Fruit fly (Drosophila melanogaster) whole organism, embryonic: Measurements from ENCODE around the gene CG12379.

Experiments used
- Bdp1 ChIP-seq: fragments of 200-800 bp; sonication (Bioruptor generic); optimal IDR thresholded peaks from 3 replicates; lab custom pipeline; 2016; ENCODE audit warnings: missing biosample characterization, missing genetic modification characterization
- CG10321 ChIP-seq: fragments of 200-800 bp; sonication (Bioruptor generic); IDR thresholded peaks from 2 replicates; pipeline ENCODE4 v1.3.6; 2022; ENCODE audit warnings: missing biosample characterization, missing genetic modification characterization
- CG10979 ChIP-seq: fragments of 200-800 bp; sonication (Bioruptor generic); optimal IDR thresholded peaks from 2 replicates; lab custom pipeline; 2018; ENCODE audit warnings: missing biosample characterization, mild to moderate bottlenecking, missing genetic modification characterization, moderate library complexity
- CG11456 ChIP-seq: fragments of 200-800 bp; sonication (Bioruptor generic); IDR thresholded peaks from 3 replicates; pipeline ENCODE4 v1.3.6; 2022; ENCODE audit warnings: missing biosample characterization, missing genetic modification characterization
- CG12104 ChIP-seq: fragments of 200-800 bp; sonication (Bioruptor generic); optimal IDR thresholded peaks from 3 replicates; lab custom pipeline; 2016; ENCODE audit warnings: missing biosample characterization, missing genetic modification characterization
- CG12659 ChIP-seq: fragments of 200-800 bp; sonication (Bioruptor generic); optimal IDR thresholded peaks from 3 replicates; lab custom pipeline; 2017; ENCODE audit warnings: mild to moderate bottlenecking, missing biosample characterization, missing genetic modification reagents, missing genetic modification characterization
- CG12769 ChIP-seq: fragments of 200-800 bp; sonication (Bioruptor generic); optimal IDR thresholded peaks from 2 replicates; lab custom pipeline; 2019; ENCODE audit warnings: missing biosample characterization, mild to moderate bottlenecking, missing genetic modification characterization, moderate library complexity
- CG17568 ChIP-seq: fragments of 200-800 bp; sonication (Bioruptor generic); optimal IDR thresholded peaks from 2 replicates; lab custom pipeline; 2018; ENCODE audit warnings: missing biosample characterization, mild to moderate bottlenecking, missing genetic modification characterization, moderate library complexity
- CG1792 ChIP-seq: fragments of 200-800 bp; sonication (Bioruptor generic); optimal IDR thresholded peaks from 2 replicates; lab custom pipeline; 2016; ENCODE audit warnings: missing biosample characterization, missing genetic modification characterization
- CG18764 ChIP-seq: fragments of 200-800 bp; sonication (Bioruptor generic); optimal IDR thresholded peaks from 3 replicates; lab custom pipeline; 2016; ENCODE audit warnings: missing biosample characterization, missing genetic modification characterization
- CG30431 ChIP-seq: fragments of 200-800 bp; sonication (Bioruptor generic); optimal IDR thresholded peaks from 2 replicates; lab custom pipeline; 2017; ENCODE audit warnings: missing biosample characterization, missing genetic modification characterization
- CG34224 ChIP-seq: fragments of 200-800 bp; sonication (Bioruptor generic); IDR thresholded peaks from 3 replicates; pipeline ENCODE4 v1.3.6; 2022; ENCODE audit warnings: missing biosample characterization, missing genetic modification characterization; ENCODE audit not compliant: partially characterized antibody
- CG6272 ChIP-seq: fragments of 200-800 bp; sonication (Bioruptor generic); IDR thresholded peaks from 2 replicates; pipeline ENCODE4 v1.3.6; 2022; ENCODE audit warnings: missing biosample characterization, missing genetic modification characterization
- CG7556 ChIP-seq: fragments of 200-800 bp; sonication (Bioruptor generic); optimal IDR thresholded peaks from 2 replicates; lab custom pipeline; 2017; ENCODE audit warnings: missing biosample characterization, mild to moderate bottlenecking, missing genetic modification characterization
- CG7928 ChIP-seq: fragments of 200-800 bp; sonication (Bioruptor generic); optimal IDR thresholded peaks from 2 replicates; lab custom pipeline; 2017; ENCODE audit warnings: missing biosample characterization, mild to moderate bottlenecking, missing genetic modification characterization
- CG8089 ChIP-seq: fragments of 200-800 bp; sonication (Bioruptor generic); optimal IDR thresholded peaks from 3 replicates; lab custom pipeline; 2016; ENCODE audit warnings: missing biosample characterization, missing genetic modification characterization
- CG8290 ChIP-seq, 3 experiments: fragments of 200-800 bp; sonication (Bioruptor generic); optimal IDR thresholded peaks; 2 replicates each; lab custom pipeline; 2016 to 2019; ENCODE audit warnings: missing biosample characterization in 3 of 3, missing genetic modification characterization in 3 of 3, mild to moderate bottlenecking in 2 of 3, moderate library complexity in 1 of 3
- CG9817 ChIP-seq: fragments of 200-800 bp; sonication (Bioruptor generic); optimal IDR thresholded peaks from 2 replicates; lab custom pipeline; 2018; ENCODE audit warnings: missing biosample characterization, mild to moderate bottlenecking, missing genetic modification characterization, moderate library complexity
- Camta ChIP-seq: fragments of 200-800 bp; sonication (Bioruptor generic); optimal IDR thresholded peaks from 2 replicates; lab custom pipeline; 2016; ENCODE audit warnings: missing biosample characterization, missing genetic modification characterization
- D ChIP-seq, 2 experiments: fragments of 200-800 bp in 1 of 2; fragments of >200 bp in 1 of 2; sonication (Bioruptor generic) in 1 of 2; optimal IDR thresholded peaks; 2 replicates in 1 of 2; 3 replicates in 1 of 2; lab custom pipeline; 2017; ENCODE audit warnings: mild to moderate bottlenecking in 1 of 2, missing biosample characterization in 1 of 2, missing genetic modification characterization in 1 of 2, missing genetic modification reagents in 1 of 2
- Dbx ChIP-seq: fragments of 200-800 bp; sonication (Bioruptor generic); IDR thresholded peaks from 3 replicates; pipeline ENCODE4 v1.3.6; 2022; ENCODE audit warnings: missing biosample characterization, missing genetic modification characterization
- Dip3 ChIP-seq: fragments of 200-800 bp; sonication (Bioruptor generic); optimal IDR thresholded peaks from 3 replicates; lab custom pipeline; 2016; ENCODE audit warnings: missing biosample characterization, missing genetic modification characterization
- H15 ChIP-seq: fragments of 200-800 bp; sonication (Bioruptor generic); IDR thresholded peaks from 3 replicates; pipeline ENCODE4 v1.3.6; 2022; ENCODE audit warnings: missing biosample characterization, missing genetic modification characterization
- HLH54F ChIP-seq: fragments of 200-800 bp; sonication (Bioruptor generic); optimal IDR thresholded peaks from 3 replicates; lab custom pipeline; 2016; ENCODE audit warnings: missing biosample characterization, missing genetic modification characterization
- Hey ChIP-seq: fragments of 200-800 bp; sonication (Bioruptor generic); optimal IDR thresholded peaks from 3 replicates; lab custom pipeline; 2018; ENCODE audit warnings: missing biosample characterization, mild to moderate bottlenecking, missing genetic modification characterization
- HmgZ ChIP-seq: fragments of 200-800 bp; sonication (Bioruptor generic); optimal IDR thresholded peaks from 2 replicates; lab custom pipeline; 2018; ENCODE audit warnings: missing biosample characterization, mild to moderate bottlenecking, missing genetic modification characterization
- Hr3 ChIP-seq: fragments of 200-800 bp; sonication (Bioruptor generic); optimal IDR thresholded peaks from 3 replicates; lab custom pipeline; 2016; ENCODE audit warnings: missing biosample characterization, missing genetic modification characterization
- Nf-YC ChIP-seq: fragments of 200-800 bp; optimal IDR thresholded peaks from 3 replicates; lab custom pipeline; 2019; ENCODE audit warnings: missing biosample characterization, mild to moderate bottlenecking, missing genetic modification characterization, moderate library complexity
- Optix ChIP-seq: fragments of 200-800 bp; sonication (Bioruptor generic); IDR thresholded peaks from 3 replicates; pipeline ENCODE4 v1.3.6; 2022; ENCODE audit warnings: missing biosample characterization, missing genetic modification characterization
- Ptx1 ChIP-seq: fragments of 200-800 bp; sonication (Bioruptor generic); IDR thresholded peaks from 2 replicates; pipeline ENCODE4 v1.3.6; 2022; ENCODE audit warnings: missing biosample characterization, missing genetic modification characterization
- Rx ChIP-seq: fragments of 200-800 bp; sonication (Bioruptor generic); IDR thresholded peaks from 2 replicates; pipeline ENCODE4 v1.3.6; 2022; ENCODE audit warnings: missing biosample characterization, missing genetic modification characterization
- Side ChIP-seq: fragments of 200-800 bp; sonication (Bioruptor generic); optimal IDR thresholded peaks from 2 replicates; lab custom pipeline; 2016; ENCODE audit warnings: missing biosample characterization, missing genetic modification characterization
- Trl ChIP-seq, 3 experiments: fragments of >200 bp in 2 of 3; fragments of 200-800 bp in 1 of 3; sonication (Bioruptor generic) in 1 of 3; optimal IDR thresholded peaks; 2 replicates in 1 of 3; 3 replicates in 2 of 3; lab custom pipeline; 2016 to 2017; ENCODE audit warnings: missing biosample characterization in 1 of 3, missing genetic modification characterization in 1 of 3
- ab ChIP-seq: fragments of 200-800 bp; sonication (Bioruptor generic); optimal IDR thresholded peaks from 2 replicates; lab custom pipeline; 2016; ENCODE audit warnings: missing biosample characterization, missing genetic modification characterization
- amos ChIP-seq: fragments of 200-800 bp; sonication (Bioruptor generic); IDR thresholded peaks from 2 replicates; pipeline ENCODE4 v1.3.6; 2022; ENCODE audit warnings: missing biosample characterization, missing genetic modification characterization; ENCODE audit not compliant: partially characterized antibody
- corto ChIP-seq: fragments of 200-800 bp; sonication (Bioruptor generic); optimal IDR thresholded peaks from 2 replicates; lab custom pipeline; 2016; ENCODE audit warnings: missing biosample characterization, mild to moderate bottlenecking, missing genetic modification characterization, moderate library complexity
- dimm ChIP-seq: fragments of 200-800 bp; sonication (Bioruptor generic); IDR thresholded peaks from 2 replicates; pipeline ENCODE4 v1.3.6; 2022; ENCODE audit warnings: missing biosample characterization, missing genetic modification characterization
- dm ChIP-seq: fragments of 200-800 bp; sonication (Bioruptor generic); optimal IDR thresholded peaks from 3 replicates; lab custom pipeline; 2016; ENCODE audit warnings: missing biosample characterization, missing genetic modification characterization
- gce ChIP-seq: fragments of 200-800 bp; sonication (Bioruptor generic); IDR thresholded peaks from 3 replicates; pipeline ENCODE4 v1.3.6; 2022; ENCODE audit warnings: missing biosample characterization, missing genetic modification characterization
- h ChIP-seq: fragments of >200 bp; optimal IDR thresholded peaks from 2 replicates; lab custom pipeline; 2017
- hkb ChIP-seq, 2 experiments: fragments of 200-800 bp in 1 of 2; fragments of >200 bp in 1 of 2; sonication (Bioruptor generic) in 1 of 2; IDR thresholded peaks in 1 of 2; optimal IDR thresholded peaks in 1 of 2; 2 replicates each; pipeline versions ENCODE4 v1.3.6 to Lab custom; 2017 to 2022; ENCODE audit warnings: missing biosample characterization in 1 of 2, missing genetic modification characterization in 1 of 2
- jing ChIP-seq: fragments of 200-800 bp; sonication (Bioruptor generic); optimal IDR thresholded peaks from 2 replicates; lab custom pipeline; 2018; ENCODE audit warnings: missing biosample characterization, mild to moderate bottlenecking, missing genetic modification characterization
- knrl ChIP-seq: fragments of 200-800 bp; sonication (Bioruptor generic); IDR thresholded peaks from 3 replicates; pipeline ENCODE4 v1.3.6; 2022; ENCODE audit warnings: missing biosample characterization, missing genetic modification characterization; ENCODE audit not compliant: partially characterized antibody
- otp ChIP-seq: fragments of 200-800 bp; sonication (Bioruptor generic); IDR thresholded peaks from 3 replicates; pipeline ENCODE4, ENCODE4 v1.3.6; 2022; ENCODE audit warnings: missing biosample characterization, missing genetic modification characterization
- pb ChIP-seq: fragments of 200-800 bp; sonication (Bioruptor generic); optimal IDR thresholded peaks from 3 replicates; lab custom pipeline; 2016; ENCODE audit warnings: missing biosample characterization, missing genetic modification characterization
- pzg ChIP-seq: fragments of 200-800 bp; sonication (Bioruptor generic); optimal IDR thresholded peaks from 3 replicates; lab custom pipeline; 2018; ENCODE audit warnings: missing biosample characterization, mild to moderate bottlenecking, missing genetic modification characterization, moderate library complexity
- schlank ChIP-seq: fragments of 200-800 bp; sonication (Bioruptor generic); optimal IDR thresholded peaks from 2 replicates; lab custom pipeline; 2018; ENCODE audit warnings: missing biosample characterization, mild to moderate bottlenecking, missing genetic modification characterization
- tll ChIP-seq, 2 experiments: fragments of 200-800 bp in 1 of 2; fragments of >200 bp in 1 of 2; sonication (Bioruptor generic) in 1 of 2; optimal IDR thresholded peaks; 2 replicates each; lab custom pipeline; 2017 to 2019; ENCODE audit warnings: missing biosample characterization in 2 of 2, missing genetic modification characterization in 2 of 2, mild to moderate bottlenecking in 1 of 2, moderate library complexity in 1 of 2
- vnd ChIP-seq: fragments of 200-800 bp; sonication (Bioruptor generic); IDR thresholded peaks from 3 replicates; pipeline ENCODE4 v1.3.6; 2022; ENCODE audit warnings: missing biosample characterization, missing genetic modification characterization; ENCODE audit not compliant: partially characterized antibody

The CG12379 gene

DNA sequence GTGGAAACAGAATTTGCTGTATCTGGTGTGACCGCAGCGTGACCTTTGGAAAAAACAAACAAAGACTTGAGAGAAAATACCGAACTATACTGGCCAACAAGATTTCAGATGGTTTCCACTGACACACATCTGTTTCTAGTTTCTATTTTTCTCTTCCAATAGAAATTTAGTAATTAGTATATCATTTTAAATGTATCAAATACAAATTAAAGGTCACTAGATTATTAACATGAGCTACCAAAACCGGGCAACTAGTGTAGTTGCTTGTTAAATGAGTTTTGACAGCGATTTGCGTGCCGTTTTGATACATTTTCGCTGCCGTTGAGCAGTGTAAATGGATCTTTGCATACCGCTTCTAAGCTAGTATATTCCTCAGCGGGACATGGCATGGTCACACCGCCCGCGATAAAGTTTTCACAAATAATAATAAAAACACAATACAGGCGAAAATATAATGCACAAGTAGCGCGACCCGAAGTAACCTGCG is 30.0 kb downstream of the CG12379 start, which contains the start of the genes Pis and Hap40 (continued):
- no peak for TF ChIP-seq dm (GFP tag; lab: Kevin White, UChicago)
- no peak for TF ChIP-seq h (lab: Kevin White, UChicago)
- peak; percentile 50 for TF ChIP-seq Camta (GFP tag; lab: Kevin White, UChicago)
- TF ChIP-seq Dip3 = peak; percentile 45
- peak; percentile 60 for TF ChIP-seq CG12104 (GFP tag; lab: Kevin White, UChicago)
- peak; percentile 34; the same call in 1 of the 3 replicates for TF ChIP-seq Optix (GFP tag; lab: Robert Waterston, UW)
- no peak for TF ChIP-seq ab (GFP tag; lab: Kevin White, UChicago)
- no peak for TF ChIP-seq CG34224 (GFP tag; lab: Robert Waterston, UW)
- peak; percentile 57 for TF ChIP-seq CG6272
- TF ChIP-seq CG17568 = no peak
- TF ChIP-seq corto (GFP tag; lab: Kevin White, UChicago) = no peak
- TF ChIP-seq CG7928 (GFP tag; lab: Kevin White, UChicago) = peak; percentile 37
- TF ChIP-seq D (optimal IDR thresholded peaks at IDR 0.05; lab: Kevin White, UChicago) = no peak
- TF ChIP-seq D (GFP tag; optimal IDR thresholded peaks at IDR 0.05; lab: Kevin White, UChicago) = peak; percentile 29
- TF ChIP-seq Bdp1 (GFP tag; lab: Kevin White, UChicago) = no peak
- 0 out of 3 replicates have a peak, but pooled peaks have one; percentile 49 for TF ChIP-seq Dbx (GFP tag; lab: Robert Waterston, UW)
- TF ChIP-seq dimm (GFP tag; lab: Robert Waterston, UW) = 0 out of 2 replicates have a peak, but pooled peaks have one; percentile 15
- no peak for TF ChIP-seq jing (GFP tag; lab: Kevin White, UChicago)
- peak; percentile 37 for TF ChIP-seq CG8290 (GFP tag; optimal IDR thresholded peaks at IDR 0.05; lab: Kevin White, UChicago)
- TF ChIP-seq CG8290 (tag; optimal IDR thresholded peaks at IDR 0.05; lab: Kevin White, UChicago) = no peak
- TF ChIP-seq vnd (GFP tag; lab: Robert Waterston, UW) = no peak
- peak; percentile 71; the same call in 2 of the 3 replicates for TF ChIP-seq CG11456
- no peak for TF ChIP-seq otp (GFP tag; lab: Robert Waterston, UW)
- no peak for TF ChIP-seq knrl
- TF ChIP-seq Side (GFP tag; lab: Kevin White, UChicago) = no peak
- TF ChIP-seq Hey (tag; lab: Kevin White, UChicago) = no peak
- TF ChIP-seq pzg (GFP tag; lab: Kevin White, UChicago) = peak; percentile 62
- peak; percentile 1 for TF ChIP-seq schlank (tag; lab: Kevin White, UChicago)
- TF ChIP-seq CG7556 (GFP tag; lab: Kevin White, UChicago) = peak; percentile 47
- peak; percentile 64 for TF ChIP-seq Nf-YC (tag; lab: Kevin White, UChicago)
- peak; percentile 69 for TF ChIP-seq HmgZ (tag; lab: Kevin White, UChicago)
- peak; percentile 30; the same call in 1 of the 2 replicates for TF ChIP-seq Rx (GFP tag; lab: Robert Waterston, UW)
- TF ChIP-seq tll (GFP tag; optimal IDR thresholded peaks at IDR 0.05; lab: Kevin White, UChicago) = peak in 1 of 2 experiments; percentile 87
- TF ChIP-seq Hr3 = peak; percentile 72

- TF ChIP-seq CG1792 (GFP tag; lab: Kevin White, UChicago) (no peak), CG8089 (no peak), HLH54F (GFP tag; lab: Kevin White, UChicago) (no peak), CG30431 (GFP tag; lab: Kevin White, UChicago) (no peak), Ptx1 (GFP tag; lab: Robert Waterston, UW) (no peak), CG10979 (tag; lab: Kevin White, UChicago) (no peak), CG10321 (GFP tag; lab: Robert Waterston, UW) (no peak), CG18764 (no peak), Trl (optimal IDR thresholded peaks at IDR 0.05; lab: Kevin White, UChicago) (no peak), Trl (GFP tag; optimal IDR thresholded peaks at IDR 0.05; lab: Kevin White, UChicago) (no peak), pb (GFP tag; lab: Kevin White, UChicago) (no peak), CG12769 (peak; percentile 5), H15 (GFP tag; lab: Robert Waterston, UW) (no peak), pzg (GFP tag; lab: Kevin White, UChicago) (peak; percentile 69), gce (no peak), CG12659 (GFP tag; lab: Kevin White, UChicago) (peak; percentile 6), amos (peak; percentile 28; the same call in 1 of the 2 replicates), CG9817 (tag; lab: Kevin White, UChicago) (no peak), CG34224 (GFP tag; lab: Robert Waterston, UW) (no peak), hkb (optimal IDR thresholded peaks at IDR 0.05; lab: Kevin White, UChicago) (no peak), hkb (GFP tag; IDR thresholded peaks at IDR 0.05; lab: Robert Waterston, UW) (no peak)
Measured at dm6 chrX:15701047-15701446, 32.7 kb downstream of the CG12379 start, which contains the start of gene CG9240. CG9240 (minus strand) TSS chrX:15701259.
